Worm (Caenorhabditis elegans): ENCODE data around the gene F35D2.6.

- no peak for TF ChIP-seq ceh-45 (GFP tag; IDR thresholded peaks at IDR 0.05)
- TF ChIP-seq F13H6.1 (tag; optimal IDR thresholded peaks at IDR 0.05): no peak
- TF ChIP-seq hlh-30 (tag; optimal IDR thresholded peaks at IDR 0.05; ENCODE audit: insufficient read depth): no peak
- TF ChIP-seq lin-11 (tag; optimal IDR thresholded peaks at IDR 0.05): no peak
- no peak for TF ChIP-seq hlh-8 (tag; optimal IDR thresholded peaks at IDR 0.05)
These were observed 6.0 kb downstream of the F35D2.6 start, which contains the start of gene mks-3 for ce11 chrII:7583555-7583954.

All from whole organism, late embryonic.